Fruit fly (Drosophila melanogaster): ENCODE measurements around the gene btl.

Gene btl

dm6 chr3L:14075472-14075871, at the start of gene btl:
Gene btl (plus strand): TSS chr3L:14075772.
- TF ChIP-seq noc (tag; optimal IDR thresholded peaks at IDR 0.05): no peak

dm6 chr3L:14027549-14027948, 48.0 kb upstream of the btl start:
- no peak for TF ChIP-seq noc (tag; optimal IDR thresholded peaks at IDR 0.05)

dm6 chr3L:14028485-14029384, 46.8 kb upstream of the btl start, which contains the start of gene Ptip:
Gene Ptip (minus strand): TSS chr3L:14029121.
- TF ChIP-seq noc (tag; optimal IDR thresholded peaks at IDR 0.05): no peak

dm6 chr3L:14031171-14032126, 44.1 kb upstream of the btl start, which contains the start of the genes CG6650 and endos:
Gene CG6650 (plus strand): TSS chr3L:14031450.
Gene endos (minus strand): TSS chr3L:14031706.
- TF ChIP-seq noc (tag; optimal IDR thresholded peaks at IDR 0.05): peak; percentile 62

dm6 chr3L:14034476-14034875, 41.1 kb upstream of the btl start, which contains the start of gene CG6661:
Gene CG6661 (plus strand): TSS chr3L:14034776.
- no peak for TF ChIP-seq noc (tag; optimal IDR thresholded peaks at IDR 0.05)

dm6 chr3L:14036867-14037313, 38.7 kb upstream of the btl start, which contains the start of gene Hsp110:
Gene Hsp110 (plus strand): TSS chr3L:14037019.
- peak; percentile 1 for TF ChIP-seq noc (tag; optimal IDR thresholded peaks at IDR 0.05)

- TF ChIP-seq noc (tag; optimal IDR thresholded peaks at IDR 0.05): no peak
Observed at dm6 chr3L:14037655-14038644, 37.6 kb upstream of the btl start.

dm6 chr3L:14049620-14050253, 25.8 kb upstream of the btl start, which contains the start of gene Neurl4:
Gene Neurl4 (minus strand): TSS chr3L:14049892.
- TF ChIP-seq noc (tag; optimal IDR thresholded peaks at IDR 0.05): no peak

- TF ChIP-seq noc (tag; optimal IDR thresholded peaks at IDR 0.05): no peak
Observed at dm6 chr3L:14050944-14051548, 24.5 kb upstream of the btl start, which contains the start of gene CG6833. Gene CG6833 (plus strand): TSS chr3L:14051206.

- TF ChIP-seq noc (tag; optimal IDR thresholded peaks at IDR 0.05): no peak
Observed at dm6 chr3L:14053073-14053643, 22.4 kb upstream of the btl start, which contains the start of the genes CG13484 and Frl. Gene CG13484 (minus strand): TSS chr3L:14053079. Gene Frl (plus strand): TSS chr3L:14053215.

- no peak for TF ChIP-seq noc (tag; optimal IDR thresholded peaks at IDR 0.05)
Observed at dm6 chr3L:14053806-14054205, 21.8 kb upstream of the btl start.

dm6 chr3L:14055260-14055696, 20.3 kb upstream of the btl start:
- peak; percentile 30 for TF ChIP-seq noc (tag; optimal IDR thresholded peaks at IDR 0.05)
